Worm (Caenorhabditis elegans) whole organism, L2 larva: Measurements from ENCODE around the gene E02H1.1.
A peak's percentile ranks its signal among the peaks of the same experiment; 100 is the strongest.

ENCODE experiments used
- ZK546.5 ChIP-seq: sonication (generic microtip); optimal IDR thresholded peaks from 2 replicates; lab custom pipeline; 2017; ENCODE audit warnings: missing biosample characterization, missing genetic modification characterization
- blmp-1 ChIP-seq: sonication (generic microtip); optimal IDR thresholded peaks from 2 replicates; lab custom pipeline; 2017; ENCODE audit warnings: missing genetic modification characterization, mild to moderate bottlenecking, missing compliant biosample characterization, antibody characterized with exemption, moderate library complexity; ENCODE audit not compliant: insufficient read depth
- egl-27 ChIP-seq: sonication (generic microtip); optimal IDR thresholded peaks from 3 replicates; lab custom pipeline; 2017; ENCODE audit warnings: missing biosample characterization, missing genetic modification reagents, missing genetic modification characterization
- elt-1 ChIP-seq: fragments of 150-350 bp; optimal IDR thresholded peaks from 2 replicates; lab custom pipeline; 2014; ENCODE audit warnings: missing biosample characterization, missing genetic modification characterization
- fos-1 ChIP-seq: fragments of 150-350 bp; optimal IDR thresholded peaks from 2 replicates; lab custom pipeline; 2014; ENCODE audit warnings: missing biosample characterization, missing genetic modification characterization
- lin-13 ChIP-seq: fragments of 150-350 bp; optimal IDR thresholded peaks from 2 replicates; lab custom pipeline; 2014; ENCODE audit warnings: missing biosample characterization, missing genetic modification reagents, missing genetic modification characterization
- mdl-1 ChIP-seq, 2 experiments: fragments of 150-350 bp in 1 of 2; sonication (generic microtip) in 1 of 2; optimal IDR thresholded peaks; 2 replicates each; lab custom pipeline; 2017; ENCODE audit warnings: missing biosample characterization in 2 of 2, missing genetic modification characterization in 2 of 2
- nhr-11 ChIP-seq: fragments of 150-350 bp; optimal IDR thresholded peaks from 2 replicates; lab custom pipeline; 2014; ENCODE audit warnings: missing biosample characterization, missing genetic modification characterization
- nhr-12 ChIP-seq: fragments of 150-350 bp; optimal IDR thresholded peaks from 2 replicates; lab custom pipeline; 2014; ENCODE audit warnings: missing biosample characterization, missing genetic modification characterization
- skn-1 ChIP-seq: sonication (generic microtip); optimal IDR thresholded peaks from 2 replicates; lab custom pipeline; 2017; ENCODE audit warnings: missing biosample characterization, missing genetic modification characterization
- unc-55 ChIP-seq: fragments of 150-350 bp; sonication (generic microtip); optimal IDR thresholded peaks from 3 replicates; lab custom pipeline; 2014; ENCODE audit warnings: missing biosample characterization, missing genetic modification reagents, missing genetic modification characterization
- unc-62 ChIP-seq: fragments of 150-350 bp; optimal IDR thresholded peaks from 2 replicates; lab custom pipeline; 2014; ENCODE audit warnings: missing biosample characterization, missing genetic modification reagents, missing genetic modification characterization
- ztf-4 ChIP-seq: fragments of 150-350 bp; optimal IDR thresholded peaks from 2 replicates; lab custom pipeline; 2014; ENCODE audit warnings: missing biosample characterization, missing genetic modification characterization

- TF ChIP-seq unc-55 (no peak), blmp-1 (tag; lab: Kevin White, UChicago) (peak; percentile 13), skn-1 (tag; lab: Kevin White, UChicago) (peak; percentile 32), ztf-4 (tag; lab: Kevin White, UChicago) (no peak), elt-1 (tag; lab: Kevin White, UChicago) (peak; percentile 81), fos-1 (tag; lab: Kevin White, UChicago) (peak; percentile 95), nhr-11 (no peak), lin-13 (GFP tag; lab: Kevin White, UChicago) (peak; percentile 5), mdl-1 (tag; optimal IDR thresholded peaks at IDR 0.05; lab: Kevin White, UChicago) (no peak), nhr-12 (tag; lab: Kevin White, UChicago) (no peak), ZK546.5 (no peak), egl-27 (tag; lab: Kevin White, UChicago) (peak; percentile 50), unc-62 (GFP tag; lab: Kevin White, UChicago) (no peak)
These were observed 28.5 kb upstream of the E02H1.1 start for ce11 chrII:9619402-9619862.
